Fruit fly (Drosophila melanogaster) whole organism, embryonic: Measurements from ENCODE around the gene meep.

Source experiments
- CG10431 ChIP-seq: fragments of 200-800 bp; sonication (Bioruptor generic); optimal IDR thresholded peaks from 3 replicates; lab custom pipeline; 2018; ENCODE audit warnings: missing biosample characterization, mild to moderate bottlenecking, missing genetic modification characterization
- CG11247 ChIP-seq: fragments of 200-800 bp; sonication (Bioruptor generic); IDR thresholded peaks from 2 replicates; pipeline ENCODE4 v1.3.6; 2022; ENCODE audit warnings: missing biosample characterization, missing genetic modification characterization
- CG12071 ChIP-seq: fragments of 200-800 bp; sonication (Bioruptor generic); optimal IDR thresholded peaks from 3 replicates; lab custom pipeline; 2018; ENCODE audit warnings: missing biosample characterization, mild to moderate bottlenecking, missing genetic modification characterization
- CG3995 ChIP-seq: fragments of 200-800 bp; sonication (Bioruptor generic); optimal IDR thresholded peaks from 3 replicates; lab custom pipeline; 2016; ENCODE audit warnings: missing biosample characterization, missing genetic modification characterization
- CG8290 ChIP-seq, 3 experiments: fragments of 200-800 bp; sonication (Bioruptor generic); optimal IDR thresholded peaks; 2 replicates each; lab custom pipeline; 2016 to 2019; ENCODE audit warnings: missing biosample characterization in 3 of 3, missing genetic modification characterization in 3 of 3, mild to moderate bottlenecking in 2 of 3, moderate library complexity in 1 of 3
- Xrp1 ChIP-seq: fragments of 200-800 bp; sonication (Bioruptor generic); IDR thresholded peaks from 2 replicates; pipeline ENCODE4 v1.3.6; 2022; ENCODE audit warnings: missing biosample characterization, missing genetic modification characterization
- cas ChIP-seq: fragments of 200-800 bp; sonication (Bioruptor generic); IDR thresholded peaks from 2 replicates; pipeline ENCODE4 v1.3.6; 2022; ENCODE audit warnings: missing biosample characterization, missing genetic modification characterization
- hbn ChIP-seq: fragments of 200-800 bp; sonication (Bioruptor generic); IDR thresholded peaks from 2 replicates; pipeline ENCODE4 v1.3.6; 2022; ENCODE audit warnings: missing biosample characterization, missing genetic modification characterization; ENCODE audit not compliant: partially characterized antibody
- insv ChIP-seq, 2 experiments: fragments of 200-800 bp; sonication (Bioruptor generic); optimal IDR thresholded peaks; 3 replicates each; lab custom pipeline; 2016 to 2018; ENCODE audit warnings: missing biosample characterization in 2 of 2, missing genetic modification characterization in 2 of 2
- sens ChIP-seq: fragments of 200-800 bp; sonication (Bioruptor generic); peaks from one replicate; lab custom pipeline; 2016; ENCODE audit warnings: missing biosample characterization, missing genetic modification characterization
- tna ChIP-seq: fragments of 200-800 bp; sonication (Bioruptor generic); IDR thresholded peaks from 2 replicates; pipeline ENCODE4 v1.3.6; 2022; ENCODE audit warnings: missing biosample characterization, missing genetic modification characterization; ENCODE audit not compliant: partially characterized antibody

DNA sequence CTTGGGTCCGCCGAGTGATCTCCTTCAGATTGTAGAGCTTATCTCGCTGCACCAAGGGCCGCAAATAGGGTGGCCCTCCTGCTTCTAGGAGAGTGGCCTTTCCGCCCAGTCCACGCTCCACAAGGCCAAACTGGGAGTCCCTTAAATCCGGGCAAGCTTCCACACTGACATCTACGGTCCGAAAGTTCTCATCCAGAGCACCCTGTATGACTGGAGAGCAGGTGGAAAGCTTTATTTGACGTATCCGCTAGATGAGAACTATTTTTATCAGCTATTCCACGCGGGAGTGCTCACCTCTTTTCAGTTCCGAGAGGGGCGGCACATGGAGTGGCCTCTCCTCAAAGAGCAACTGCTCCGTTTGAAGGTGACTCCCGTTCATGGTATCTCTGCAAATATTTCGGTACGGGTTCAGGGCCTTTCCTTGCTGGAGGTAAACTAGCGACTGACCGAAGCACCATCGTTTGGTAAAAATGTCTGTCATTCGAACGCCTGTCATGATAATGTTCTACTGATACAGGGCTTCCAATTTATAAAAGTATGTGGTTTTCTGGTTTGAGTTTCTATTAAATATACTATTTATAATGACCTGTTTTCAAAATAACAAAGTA lies at the start of gene meep:
- TF ChIP-seq CG8290 (GFP tag; optimal IDR thresholded peaks at IDR 0.05; lab: Kevin White, UChicago) (no peak), CG8290 (tag; optimal IDR thresholded peaks at IDR 0.05; lab: Kevin White, UChicago) (peak in 1 of 2 experiments; percentile 15), CG10431 (no peak), CG12071 (GFP tag; lab: Kevin White, UChicago) (no peak), sens (GFP tag; lab: Kevin White, UChicago) (no peak), cas (GFP tag; lab: Robert Waterston, UW) (no peak), CG3995 (GFP tag; lab: Kevin White, UChicago) (no peak), CG11247 (GFP tag; lab: Robert Waterston, UW) (no peak), insv (GFP tag; optimal IDR thresholded peaks at IDR 0.05; lab: Kevin White, UChicago) (no peak), Xrp1 (GFP tag; lab: Robert Waterston, UW) (no peak), hbn (GFP tag; lab: Robert Waterston, UW) (no peak), tna (no peak)
